Worm (Caenorhabditis elegans) whole organism, mixed stage, embryonic: ENCODE results near the gene F57A8.1.

Experiments
- M03D4.4 ChIP-seq: sonication (generic microtip); optimal IDR thresholded peaks from 2 replicates; lab custom pipeline; 2017; ENCODE audit warnings: mild to moderate bottlenecking, missing genetic modification characterization, missing compliant biosample characterization
- blmp-1 ChIP-seq: fragments of 150-350 bp; optimal IDR thresholded peaks from 2 replicates; lab custom pipeline; 2014; ENCODE audit warnings: missing biosample characterization, missing genetic modification characterization
- elt-1 ChIP-seq: sonication (generic microtip); optimal IDR thresholded peaks from 2 replicates; lab custom pipeline; 2017; ENCODE audit warnings: missing genetic modification characterization, mild to moderate bottlenecking, missing compliant biosample characterization, antibody characterized with exemption, moderate library complexity, borderline replicate concordance; ENCODE audit not compliant: insufficient read depth
- elt-3 ChIP-seq: fragments of 150-350 bp; optimal IDR thresholded peaks from 2 replicates; lab custom pipeline; 2014; ENCODE audit warnings: missing biosample characterization, missing genetic modification characterization
- ham-2 ChIP-seq: fragments of 200-800 bp; sonication (Bioruptor generic); optimal IDR thresholded peaks from 2 replicates; lab custom pipeline; 2018; ENCODE audit warnings: mild to moderate bottlenecking, missing genetic modification characterization, missing compliant biosample characterization
- hlh-1 ChIP-seq: fragments of 150-350 bp; optimal IDR thresholded peaks from 2 replicates; lab custom pipeline; 2014; ENCODE audit warnings: missing biosample characterization, missing genetic modification reagents, missing genetic modification characterization
- lsy-2 ChIP-seq: fragments of 150-350 bp; optimal IDR thresholded peaks from 2 replicates; lab custom pipeline; 2014; ENCODE audit warnings: missing biosample characterization, missing genetic modification characterization
- nhr-12 ChIP-seq: fragments of 150-350 bp; optimal IDR thresholded peaks from 2 replicates; lab custom pipeline; 2014; ENCODE audit warnings: missing biosample characterization, missing genetic modification characterization
- nhr-76 ChIP-seq: sonication (generic microtip); optimal IDR thresholded peaks from 2 replicates; lab custom pipeline; 2017; ENCODE audit warnings: missing biosample characterization, missing genetic modification characterization

DNA sequence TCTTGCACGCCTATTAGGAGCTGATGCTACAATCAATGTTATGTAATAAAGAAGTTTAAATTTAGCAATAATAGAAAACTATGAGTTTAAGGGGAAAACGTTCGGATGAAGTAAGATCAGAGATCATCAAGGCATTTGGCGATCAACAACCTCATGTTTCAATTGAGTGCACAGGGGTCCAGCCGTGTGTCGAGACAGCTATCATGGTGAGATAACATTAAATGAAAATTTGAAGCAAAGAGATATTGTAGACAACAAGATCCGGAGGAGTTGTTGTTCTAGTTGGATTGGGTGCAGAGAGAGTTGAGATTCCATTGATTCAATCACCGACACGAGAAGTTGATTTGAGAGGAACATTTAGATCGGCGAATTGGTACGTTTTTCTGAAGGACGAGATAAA, 49.0 kb downstream of the F57A8.1 start:
- TF ChIP-seq elt-3 (tag; lab: Kevin White, UChicago): no peak
- no peak for TF ChIP-seq nhr-76 (tag; lab: Kevin White, UChicago)
- no peak for TF ChIP-seq blmp-1 (tag; lab: Kevin White, UChicago)
- TF ChIP-seq hlh-1 (tag; lab: Kevin White, UChicago): peak; percentile 52
- no peak for TF ChIP-seq elt-1 (tag; lab: Kevin White, UChicago)
- no peak for TF ChIP-seq lsy-2 (tag; lab: Kevin White, UChicago)
- no peak for TF ChIP-seq nhr-12 (tag; lab: Kevin White, UChicago)
- TF ChIP-seq M03D4.4 (tag; lab: Kevin White, UChicago): no peak
- TF ChIP-seq ham-2 (GFP tag; lab: Kevin White, UChicago): no peak
